Worm (Caenorhabditis elegans) whole organism, L2 larva: ENCODE results near the gene T26C5.4.
A peak's percentile ranks its signal among the peaks of the same experiment; 100 is the strongest.

Experiments used
- R02D3.7 ChIP-seq: fragments of 150-350 bp; optimal IDR thresholded peaks from 2 replicates; lab custom pipeline; 2014; ENCODE audit warnings: missing biosample characterization, missing genetic modification characterization
- aly-2 ChIP-seq: fragments of 150-350 bp; optimal IDR thresholded peaks from 2 replicates; lab custom pipeline; 2014; ENCODE audit warnings: missing biosample characterization, missing genetic modification characterization
- blmp-1 ChIP-seq: sonication (generic microtip); optimal IDR thresholded peaks from 2 replicates; lab custom pipeline; 2017; ENCODE audit warnings: missing genetic modification characterization, mild to moderate bottlenecking, missing compliant biosample characterization, antibody characterized with exemption, moderate library complexity; ENCODE audit not compliant: insufficient read depth
- gmeb-1 ChIP-seq: fragments of 150-350 bp; optimal IDR thresholded peaks from 2 replicates; lab custom pipeline; 2014; ENCODE audit warnings: missing biosample characterization, missing genetic modification characterization
- nhr-11 ChIP-seq: fragments of 150-350 bp; optimal IDR thresholded peaks from 2 replicates; lab custom pipeline; 2014; ENCODE audit warnings: missing biosample characterization, missing genetic modification characterization
- sem-4 ChIP-seq: fragments of 150-350 bp; optimal IDR thresholded peaks from 2 replicates; lab custom pipeline; 2014; ENCODE audit warnings: missing biosample characterization, missing genetic modification reagents, missing genetic modification characterization
- skn-1 ChIP-seq: sonication (generic microtip); optimal IDR thresholded peaks from 2 replicates; lab custom pipeline; 2017; ENCODE audit warnings: missing biosample characterization, missing genetic modification characterization
- snpc-4 ChIP-seq: fragments of 150-350 bp; optimal IDR thresholded peaks from 2 replicates; lab custom pipeline; 2014; ENCODE audit warnings: missing biosample characterization, missing genetic modification characterization
- ztf-4 ChIP-seq: fragments of 150-350 bp; optimal IDR thresholded peaks from 2 replicates; lab custom pipeline; 2014; ENCODE audit warnings: missing biosample characterization, missing genetic modification characterization

DNA sequence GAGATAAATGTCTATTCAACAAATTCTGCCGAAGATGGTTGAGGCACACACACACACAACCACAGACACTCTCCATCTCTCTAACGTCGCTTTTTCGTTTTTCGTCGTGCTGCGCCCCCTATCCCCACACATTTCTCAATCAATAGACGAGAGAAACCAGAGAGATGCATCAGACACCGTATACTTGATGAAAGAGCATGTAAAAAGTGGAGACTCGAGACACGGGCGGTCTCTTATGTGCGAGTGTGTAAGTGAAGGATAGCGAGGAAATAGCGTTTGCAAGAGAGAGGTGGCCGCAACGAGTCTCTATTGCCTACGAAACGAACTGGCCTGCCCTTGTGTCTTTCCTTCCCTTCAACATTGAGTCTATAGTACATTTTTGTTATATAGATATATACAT, 32.5 kb upstream of the T26C5.4 start:
- TF ChIP-seq snpc-4 (tag; lab: Kevin White, UChicago) (peak; percentile 78), ztf-4 (peak; percentile 82), gmeb-1 (peak; percentile 70), aly-2 (tag; lab: Kevin White, UChicago) (no peak), R02D3.7 (tag; lab: Kevin White, UChicago) (no peak), sem-4 (tag; lab: Kevin White, UChicago) (peak; percentile 75), skn-1 (tag; lab: Kevin White, UChicago) (peak; percentile 75), nhr-11 (tag; lab: Kevin White, UChicago) (no peak), blmp-1 (tag; lab: Kevin White, UChicago) (peak; percentile 54)
